Worm (Caenorhabditis elegans): ENCODE measurements around the gene R02F11.12.
A peak's percentile ranks its signal among the peaks of the same experiment; 100 is the strongest.

The R02F11.12 gene

DNA sequence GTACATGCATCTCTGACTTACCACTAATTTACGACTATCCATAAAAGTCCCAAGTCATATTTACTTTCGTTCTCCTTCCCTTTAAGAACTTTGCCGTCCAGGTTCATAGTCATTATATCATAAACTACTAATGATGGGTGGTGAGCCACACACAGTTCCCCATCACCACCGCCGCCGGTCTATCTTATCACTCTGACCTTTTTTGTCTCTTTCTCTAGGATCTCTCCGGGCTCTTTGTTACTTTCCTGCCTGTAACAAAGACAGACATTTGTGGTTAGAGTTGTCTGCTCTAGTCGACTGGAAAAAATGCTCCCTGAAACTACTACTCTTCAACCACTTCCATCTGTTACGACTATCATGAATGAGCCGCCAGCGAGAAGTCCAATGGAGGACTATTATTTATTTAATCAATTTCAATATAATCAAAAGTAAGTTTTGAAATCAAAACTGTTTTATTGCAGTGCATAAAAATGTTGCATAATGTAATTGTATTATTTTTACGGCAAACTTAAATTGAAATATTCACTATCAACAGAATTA lies 20.0 kb upstream of the R02F11.12 start, which contains the start of gene elt-7:
elt-7 (plus strand) TSS at position 263 of the 540 bp plus-strand sequence.
- TF ChIP-seq elt-2 (tag; optimal IDR thresholded peaks at IDR 0.05) (peak; percentile 52), unc-86 (tag; optimal IDR thresholded peaks at IDR 0.05) (no peak)

ce11 chrV:4775140-4775539 lies 15.3 kb upstream of the R02F11.12 start:
- TF ChIP-seq unc-55 (GFP tag; optimal IDR thresholded peaks at IDR 0.05) = no peak
- TF ChIP-seq tbx-2 (tag; optimal IDR thresholded peaks at IDR 0.05) = no peak
- TF ChIP-seq pag-3 (tag; optimal IDR thresholded peaks at IDR 0.05; ENCODE audit: borderline replicate concordance) = no peak
- no peak for TF ChIP-seq pha-4 (tag; optimal IDR thresholded peaks at IDR 0.05)
- TF ChIP-seq sox-4 (tag; optimal IDR thresholded peaks at IDR 0.05) = no peak
- no peak for TF ChIP-seq C08G9.2 (tag; optimal IDR thresholded peaks at IDR 0.05)
- TF ChIP-seq Y22D7AL.16 (tag; optimal IDR thresholded peaks at IDR 0.05) = no peak
- no peak for TF ChIP-seq dmd-4 (tag; optimal IDR thresholded peaks at IDR 0.05; ENCODE audit: borderline replicate concordance)
- no peak for TF ChIP-seq unc-42 (tag; optimal IDR thresholded peaks at IDR 0.05)
- no peak for TF ChIP-seq fax-1 (tag; optimal IDR thresholded peaks at IDR 0.05)
- no peak for TF ChIP-seq syd-9 (tag; optimal IDR thresholded peaks at IDR 0.05)
- no peak for TF ChIP-seq ceh-18 (tag; optimal IDR thresholded peaks at IDR 0.05)

- TF ChIP-seq ceh-14 (tag; optimal IDR thresholded peaks at IDR 0.05) (no peak), ets-4 (tag; optimal IDR thresholded peaks at IDR 0.05) (no peak), gmeb-2 (tag; optimal IDR thresholded peaks at IDR 0.05) (no peak), pag-3 (tag; optimal IDR thresholded peaks at IDR 0.05; ENCODE audit: borderline replicate concordance) (no peak), ceh-34 (tag; optimal IDR thresholded peaks at IDR 0.05) (no peak), ceh-18 (tag; optimal IDR thresholded peaks at IDR 0.05) (peak; percentile 66), pqm-1 (tag; optimal IDR thresholded peaks at IDR 0.05) (no peak), madf-2 (tag; optimal IDR thresholded peaks at IDR 0.05) (no peak), mec-3 (tag; optimal IDR thresholded peaks at IDR 0.05; ENCODE audit: borderline replicate concordance) (no peak), che-1 (tag; optimal IDR thresholded peaks at IDR 0.05) (no peak), elt-4 (tag; optimal IDR thresholded peaks at IDR 0.05) (no peak), K09A11.1 (tag; optimal IDR thresholded peaks at IDR 0.05; ENCODE audit: insufficient read depth) (no peak), syd-9 (tag; optimal IDR thresholded peaks at IDR 0.05) (no peak), lin-11 (tag; optimal IDR thresholded peaks at IDR 0.05) (no peak), ttx-3 (tag; optimal IDR thresholded peaks at IDR 0.05) (no peak), tbx-7 (tag; optimal IDR thresholded peaks at IDR 0.05) (no peak), unc-55 (GFP tag; optimal IDR thresholded peaks at IDR 0.05) (peak; percentile 92), npax-4 (tag; optimal IDR thresholded peaks at IDR 0.05) (no peak), zip-5 (tag; optimal IDR thresholded peaks at IDR 0.05) (no peak), rnt-1 (tag; optimal IDR thresholded peaks at IDR 0.05) (peak; percentile 44)
These were observed 13.0 kb upstream of the R02F11.12 start, which contains the start of gene C18G1.1 for ce11 chrV:4777388-4777986. C18G1.1 (plus strand) TSS chrV:4777960.

DNA sequence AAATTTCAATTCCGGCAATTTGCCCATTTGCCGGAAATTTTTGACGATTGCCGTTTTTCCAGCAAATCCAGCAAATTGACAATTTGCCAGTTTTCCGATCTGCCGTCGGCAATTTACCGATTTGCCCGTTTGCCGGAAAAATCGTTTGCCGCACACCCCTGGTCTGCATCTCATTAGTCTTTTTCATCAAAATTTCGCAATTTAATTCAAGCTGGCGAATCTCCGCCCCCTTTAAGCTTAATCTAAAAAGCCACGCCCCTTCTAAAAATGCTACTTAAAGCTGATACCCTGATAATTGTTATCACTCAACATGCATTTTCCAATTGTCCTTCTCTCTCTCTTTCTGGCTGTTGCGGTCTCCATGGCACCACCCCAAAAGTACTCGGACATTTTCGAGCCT lies 7.2 kb upstream of the R02F11.12 start, which contains the start of gene Y60C6A.1:
Y60C6A.1 (plus strand) TSS at position 301 of the 400 bp plus-strand sequence.
- TF ChIP-seq ceh-45 (GFP tag; IDR thresholded peaks at IDR 0.05) = no peak
- TF ChIP-seq unc-55 (GFP tag; optimal IDR thresholded peaks at IDR 0.05) = no peak
- TF ChIP-seq ceh-31 (tag; optimal IDR thresholded peaks at IDR 0.05) = no peak
- TF ChIP-seq dve-1 (tag; optimal IDR thresholded peaks at IDR 0.05) = no peak

DNA sequence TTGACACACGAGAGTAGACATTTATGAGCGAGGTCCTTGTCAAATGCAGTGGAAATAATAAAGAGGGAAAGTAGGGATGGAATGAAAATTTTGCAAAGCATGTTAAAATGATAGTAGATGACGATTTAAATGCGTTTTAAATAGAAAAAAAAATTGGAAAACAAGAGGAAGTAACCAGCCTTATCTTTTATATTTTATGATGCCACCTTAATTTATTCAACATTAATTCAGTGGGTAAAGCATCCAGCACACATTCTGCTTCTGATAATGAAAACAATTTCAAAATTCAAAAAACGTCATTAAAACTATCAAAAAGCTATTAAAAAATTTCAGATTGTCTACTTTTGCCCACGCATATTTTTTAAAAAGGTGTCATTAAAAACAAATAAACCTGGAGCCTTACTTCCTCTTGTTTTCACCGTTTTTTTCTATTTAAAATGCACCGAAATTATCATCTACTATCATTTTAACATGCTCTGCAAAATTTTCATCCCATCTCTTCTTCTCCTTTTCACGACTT lies 5.1 kb upstream of the R02F11.12 start, which contains the start of the genes Y60C6A.2 and Y60C6A.3:
Y60C6A.2 (minus strand) TSS at position 101 of the 520 bp plus-strand sequence.
Y60C6A.3 (plus strand) TSS at position 470 of the 520 bp plus-strand sequence.
- no peak for TF ChIP-seq ceh-24 (tag; optimal IDR thresholded peaks at IDR 0.05)
- TF ChIP-seq hlh-30 (tag; optimal IDR thresholded peaks at IDR 0.05; ENCODE audit: insufficient read depth) = no peak
- TF ChIP-seq nhr-232 (tag; optimal IDR thresholded peaks at IDR 0.05) = no peak
- no peak for TF ChIP-seq ceh-31 (tag; optimal IDR thresholded peaks at IDR 0.05)
- no peak for TF ChIP-seq C38D4.7 (GFP tag; optimal IDR thresholded peaks at IDR 0.05)
- no peak for TF ChIP-seq hlh-8 (tag; optimal IDR thresholded peaks at IDR 0.05)
- no peak for TF ChIP-seq zip-5 (tag; optimal IDR thresholded peaks at IDR 0.05)
- no peak for TF ChIP-seq ceh-34 (tag; optimal IDR thresholded peaks at IDR 0.05)
- no peak for TF ChIP-seq pat-9 (tag; optimal IDR thresholded peaks at IDR 0.05)
- TF ChIP-seq pha-4 (tag; optimal IDR thresholded peaks at IDR 0.05) = no peak
- TF ChIP-seq C08G9.2 (tag; optimal IDR thresholded peaks at IDR 0.05) = no peak

Data from whole organism, late embryonic.